Fruit fly (Drosophila melanogaster) whole organism, embryonic: ENCODE results near the gene Tace.

ENCODE experiments used
- Abd-B ChIP-seq: fragments of 200-800 bp; sonication (Bioruptor generic); optimal IDR thresholded peaks from 2 replicates; lab custom pipeline; 2018; ENCODE audit warnings: missing biosample characterization, mild to moderate bottlenecking, missing genetic modification characterization, moderate library complexity
- B-H2 ChIP-seq: fragments of 200-800 bp; sonication (Bioruptor generic); optimal IDR thresholded peaks from 2 replicates; lab custom pipeline; 2018; ENCODE audit warnings: missing biosample characterization, mild to moderate bottlenecking, missing genetic modification characterization
- CG10209 ChIP-seq: fragments of 200-800 bp; sonication (Bioruptor generic); optimal IDR thresholded peaks from 3 replicates; lab custom pipeline; 2017; ENCODE audit warnings: missing biosample characterization, mild to moderate bottlenecking, missing genetic modification characterization, missing genetic modification reagents
- CG11695 ChIP-seq: fragments of 200-800 bp; sonication (Bioruptor generic); IDR thresholded peaks from 3 replicates; pipeline ENCODE4 v1.3.6; 2022; ENCODE audit warnings: missing biosample characterization, missing genetic modification characterization
- CG11723 ChIP-seq: fragments of 200-800 bp; sonication (Bioruptor generic); optimal IDR thresholded peaks from 2 replicates; lab custom pipeline; 2017; ENCODE audit warnings: missing biosample characterization, mild to moderate bottlenecking, missing genetic modification characterization
- CG16863 ChIP-seq: fragments of 200-800 bp; sonication (Bioruptor generic); optimal IDR thresholded peaks from 3 replicates; lab custom pipeline; 2016; ENCODE audit warnings: missing biosample characterization, missing genetic modification characterization
- CG17912 ChIP-seq: fragments of 200-800 bp; sonication (Bioruptor generic); optimal IDR thresholded peaks from 2 replicates; lab custom pipeline; 2018; ENCODE audit warnings: missing biosample characterization, mild to moderate bottlenecking, missing genetic modification characterization
- CG1832 ChIP-seq: fragments of 200-800 bp; sonication (Bioruptor generic); optimal IDR thresholded peaks from 2 replicates; lab custom pipeline; 2017; ENCODE audit warnings: missing biosample characterization, mild to moderate bottlenecking, missing genetic modification characterization, inconsistent platforms
- CG18619 ChIP-seq: fragments of 200-800 bp; sonication (Bioruptor generic); optimal IDR thresholded peaks from 3 replicates; lab custom pipeline; 2017; ENCODE audit warnings: missing biosample characterization, mild to moderate bottlenecking, missing genetic modification characterization
- CG30403 ChIP-seq: fragments of 200-800 bp; sonication (Bioruptor generic); optimal IDR thresholded peaks from 3 replicates; lab custom pipeline; 2016; ENCODE audit warnings: missing biosample characterization, missing genetic modification characterization
- CG32532 ChIP-seq: fragments of 200-800 bp; sonication (Bioruptor generic); IDR thresholded peaks from 2 replicates; pipeline ENCODE4 v1.3.6; 2022; ENCODE audit warnings: missing biosample characterization, missing genetic modification characterization
- CG5180 ChIP-seq: fragments of 200-800 bp; sonication (Bioruptor generic); optimal IDR thresholded peaks from 3 replicates; lab custom pipeline; 2017; ENCODE audit warnings: missing biosample characterization, missing genetic modification characterization, mild to moderate bottlenecking, moderate library complexity, missing genetic modification reagents
- CG6254 ChIP-seq: fragments of 200-800 bp; sonication (Bioruptor generic); optimal IDR thresholded peaks from 3 replicates; lab custom pipeline; 2017; ENCODE audit warnings: mild to moderate bottlenecking, missing biosample characterization, missing genetic modification reagents, missing genetic modification characterization
- CG6654 ChIP-seq: fragments of 200-800 bp; sonication (Bioruptor generic); optimal IDR thresholded peaks from 2 replicates; lab custom pipeline; 2017; ENCODE audit warnings: missing biosample characterization, mild to moderate bottlenecking, missing genetic modification characterization
- CG7271 ChIP-seq: fragments of 200-800 bp; sonication (Bioruptor generic); optimal IDR thresholded peaks from 2 replicates; lab custom pipeline; 2018; ENCODE audit warnings: missing biosample characterization, mild to moderate bottlenecking, missing genetic modification characterization, moderate library complexity
- CG7357 ChIP-seq: fragments of 200-800 bp; sonication (Bioruptor generic); IDR thresholded peaks from 3 replicates; pipeline ENCODE4 v1.3.6; 2022; ENCODE audit warnings: missing biosample characterization, missing genetic modification characterization
- CG8281 ChIP-seq: fragments of 200-800 bp; sonication (Bioruptor generic); optimal IDR thresholded peaks from 2 replicates; lab custom pipeline; 2018; ENCODE audit warnings: missing biosample characterization, mild to moderate bottlenecking, missing genetic modification characterization, moderate library complexity
- CG8478 ChIP-seq: fragments of >200 bp; optimal IDR thresholded peaks from 2 replicates; lab custom pipeline; 2018
- CG9437 ChIP-seq: fragments of 200-800 bp; sonication (Bioruptor generic); optimal IDR thresholded peaks from 2 replicates; lab custom pipeline; 2018; ENCODE audit warnings: missing biosample characterization, mild to moderate bottlenecking, missing genetic modification characterization
- Chrac-16 ChIP-seq: fragments of 200-800 bp; sonication (Bioruptor generic); optimal IDR thresholded peaks from 3 replicates; lab custom pipeline; 2016; ENCODE audit warnings: missing biosample characterization, missing genetic modification characterization
- D19B ChIP-seq: fragments of 200-800 bp; sonication (Bioruptor generic); optimal IDR thresholded peaks from 2 replicates; lab custom pipeline; 2017; ENCODE audit warnings: missing biosample characterization, mild to moderate bottlenecking, missing genetic modification characterization
- Dfd ChIP-seq, 2 experiments: fragments of >200 bp; optimal IDR thresholded peaks; 2 replicates each; lab custom pipeline; 2017; ENCODE audit warnings: missing biosample characterization in 2 of 2, missing genetic modification characterization in 2 of 2
- E2f1 ChIP-seq: fragments of 200-800 bp; sonication (Bioruptor generic); IDR thresholded peaks from 2 replicates; pipeline ENCODE4 v1.3.6; 2022; ENCODE audit warnings: missing biosample characterization, missing genetic modification characterization
- GATAe ChIP-seq: fragments of 200-800 bp; sonication (Bioruptor generic); conservative IDR thresholded peaks from 2 replicates; pipeline ENCODE4 v1.3.6; 2022; ENCODE audit warnings: missing biosample characterization, missing genetic modification characterization
- HHEX ChIP-seq: fragments of 200-800 bp; sonication (Bioruptor generic); optimal IDR thresholded peaks from 3 replicates; lab custom pipeline; 2017; ENCODE audit warnings: missing biosample characterization, mild to moderate bottlenecking, missing genetic modification characterization, missing genetic modification reagents
- Hr78 ChIP-seq, 2 experiments: fragments of 200-800 bp in 1 of 2; fragments of >200 bp in 1 of 2; sonication (Bioruptor generic) in 1 of 2; optimal IDR thresholded peaks; 2 replicates each; lab custom pipeline; 2017 to 2019; ENCODE audit warnings: missing biosample characterization in 2 of 2, missing genetic modification characterization in 2 of 2, mild to moderate bottlenecking in 1 of 2, moderate library complexity in 1 of 2
- Opbp ChIP-seq: fragments of 200-800 bp; sonication (Bioruptor generic); IDR thresholded peaks from 3 replicates; pipeline ENCODE4 v1.3.6; 2022; ENCODE audit warnings: missing biosample characterization, missing genetic modification characterization; ENCODE audit not compliant: partially characterized antibody
- Pdp1 ChIP-seq, 2 experiments: fragments of 200-800 bp; sonication (Bioruptor generic); optimal IDR thresholded peaks; 3 replicates each; lab custom pipeline; 2016; ENCODE audit warnings: missing biosample characterization in 2 of 2, missing genetic modification characterization in 2 of 2, mild to moderate bottlenecking in 1 of 2, moderate library complexity in 1 of 2
- Stat92E ChIP-seq, 3 experiments: fragments of >200 bp in 2 of 3; fragments of 200-800 bp in 1 of 3; sonication (Bioruptor generic) in 1 of 3; optimal IDR thresholded peaks; 2 replicates each; lab custom pipeline; 2017 to 2019; ENCODE audit warnings: missing biosample characterization in 3 of 3, missing genetic modification characterization in 3 of 3, mild to moderate bottlenecking in 1 of 3, moderate library complexity in 1 of 3
- Taf1 ChIP-seq: fragments of 200-800 bp; sonication (Bioruptor generic); IDR thresholded peaks from 2 replicates; pipeline ENCODE4 v1.3.6; 2022; ENCODE audit warnings: missing biosample characterization, missing genetic modification characterization
- az2 ChIP-seq: fragments of 200-800 bp; sonication (Bioruptor generic); optimal IDR thresholded peaks from 3 replicates; lab custom pipeline; 2016; ENCODE audit warnings: missing biosample characterization, missing genetic modification characterization
- bowl ChIP-seq: fragments of 200-800 bp; sonication (Bioruptor generic); IDR thresholded peaks from 2 replicates; pipeline ENCODE4 v1.3.6; 2022; ENCODE audit warnings: missing biosample characterization, missing genetic modification characterization
- corto ChIP-seq: fragments of 200-800 bp; sonication (Bioruptor generic); optimal IDR thresholded peaks from 2 replicates; lab custom pipeline; 2016; ENCODE audit warnings: missing biosample characterization, mild to moderate bottlenecking, missing genetic modification characterization, moderate library complexity
- crp ChIP-seq, 2 experiments: fragments of 200-800 bp; sonication (Bioruptor generic); optimal IDR thresholded peaks; 2 replicates in 1 of 2; 3 replicates in 1 of 2; lab custom pipeline; 2017; ENCODE audit warnings: missing biosample characterization in 2 of 2, missing genetic modification characterization in 2 of 2, mild to moderate bottlenecking in 1 of 2, moderate library complexity in 1 of 2
- cwo ChIP-seq: fragments of 200-800 bp; sonication (Bioruptor generic); optimal IDR thresholded peaks from 3 replicates; lab custom pipeline; 2017; ENCODE audit warnings: missing biosample characterization, missing genetic modification characterization, mild to moderate bottlenecking, moderate library complexity, missing genetic modification reagents
- en ChIP-seq: fragments of 200-800 bp; sonication (Bioruptor generic); optimal IDR thresholded peaks from 2 replicates; lab custom pipeline; 2016; ENCODE audit warnings: missing biosample characterization, missing genetic modification characterization
- exex ChIP-seq: fragments of 200-800 bp; sonication (Bioruptor generic); optimal IDR thresholded peaks from 4 replicates; lab custom pipeline; 2018; ENCODE audit warnings: missing biosample characterization, mild to moderate bottlenecking, missing genetic modification characterization, moderate library complexity
- fru ChIP-seq: fragments of >200 bp; optimal IDR thresholded peaks from 2 replicates; lab custom pipeline; 2017
- ftz-f1 ChIP-seq: fragments of 200-800 bp; sonication (Bioruptor generic); optimal IDR thresholded peaks from 2 replicates; lab custom pipeline; 2016; ENCODE audit warnings: missing biosample characterization, missing genetic modification characterization
- grau ChIP-seq: fragments of 200-800 bp; optimal IDR thresholded peaks from 3 replicates; lab custom pipeline; 2019; ENCODE audit warnings: missing biosample characterization, mild to moderate bottlenecking, missing genetic modification characterization, moderate library complexity
- gt ChIP-seq: fragments of 200-800 bp; sonication (Bioruptor generic); IDR thresholded peaks from 2 replicates; pipeline ENCODE4 v1.3.6; 2022; ENCODE audit warnings: missing biosample characterization, missing genetic modification characterization
- jing ChIP-seq: fragments of 200-800 bp; sonication (Bioruptor generic); optimal IDR thresholded peaks from 2 replicates; lab custom pipeline; 2018; ENCODE audit warnings: missing biosample characterization, mild to moderate bottlenecking, missing genetic modification characterization
- lbe ChIP-seq: fragments of 200-800 bp; sonication (Bioruptor generic); optimal IDR thresholded peaks from 2 replicates; lab custom pipeline; 2016; ENCODE audit warnings: missing biosample characterization, mild to moderate bottlenecking, missing genetic modification characterization
- mirr ChIP-seq: fragments of 200-800 bp; sonication (Bioruptor generic); optimal IDR thresholded peaks from 3 replicates; lab custom pipeline; 2018; ENCODE audit warnings: missing biosample characterization, mild to moderate bottlenecking, missing genetic modification characterization
- pfk ChIP-seq: fragments of 200-800 bp; sonication (Bioruptor generic); optimal IDR thresholded peaks from 2 replicates; lab custom pipeline; 2018; ENCODE audit warnings: missing biosample characterization, mild to moderate bottlenecking, missing genetic modification characterization, moderate library complexity
- trem ChIP-seq: fragments of 200-800 bp; optimal IDR thresholded peaks from 3 replicates; lab custom pipeline; 2019; ENCODE audit warnings: missing biosample characterization, mild to moderate bottlenecking, missing genetic modification characterization, moderate library complexity
- tup ChIP-seq: fragments of 200-800 bp; sonication (Bioruptor generic); optimal IDR thresholded peaks from 2 replicates; lab custom pipeline; 2016; ENCODE audit warnings: missing biosample characterization, mild to moderate bottlenecking, missing genetic modification characterization, moderate library complexity
- unpg ChIP-seq: fragments of 200-800 bp; sonication (Bioruptor generic); optimal IDR thresholded peaks from 3 replicates; lab custom pipeline; 2018; ENCODE audit warnings: missing biosample characterization, mild to moderate bottlenecking, missing genetic modification characterization, moderate library complexity

Tace gene

DNA sequence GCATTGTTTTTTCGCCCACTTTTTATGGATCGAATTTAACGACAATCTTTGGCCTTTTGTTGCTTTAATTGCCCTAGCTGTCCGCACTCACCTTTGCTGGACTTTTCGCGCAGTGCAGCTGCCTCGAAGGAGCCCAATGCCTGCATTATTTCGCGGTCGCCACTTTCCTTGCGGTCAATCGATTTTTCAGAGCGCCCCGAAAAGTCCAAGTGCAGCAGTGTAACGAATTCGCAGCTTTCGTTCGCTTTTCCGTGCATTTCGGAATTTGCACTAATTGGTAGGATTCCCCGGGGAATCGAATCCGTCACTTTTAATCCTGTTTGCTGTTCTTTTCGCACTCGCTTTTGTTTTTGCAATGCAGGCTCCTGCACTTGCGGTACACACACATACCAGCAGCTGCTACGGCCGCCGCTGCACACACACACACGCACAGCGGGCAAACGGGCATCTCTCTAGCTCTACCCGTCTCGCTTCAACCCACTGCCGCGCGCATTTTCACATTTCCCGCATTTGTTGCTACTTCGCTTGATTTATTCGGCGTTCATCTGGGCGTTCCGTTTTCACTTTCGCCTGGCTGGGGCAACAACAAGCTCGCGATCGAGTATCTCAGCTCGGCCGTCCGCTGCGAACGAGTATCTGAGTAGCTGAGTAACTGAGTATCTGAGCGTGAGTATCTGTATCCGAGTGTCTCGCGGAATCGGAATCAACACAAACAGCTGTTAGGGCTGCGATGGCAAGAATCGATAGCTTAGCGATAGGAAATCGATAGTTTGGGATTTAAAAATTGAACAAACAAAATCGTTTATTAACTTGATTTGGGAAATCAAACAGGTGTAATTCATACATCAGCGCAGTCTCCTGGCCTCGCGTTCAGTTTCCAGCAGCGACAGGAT lies 21.5 kb downstream of the Tace start, which contains the start of gene Mgat2 (continued):
- peak; percentile 63 for TF ChIP-seq CG6254
- TF ChIP-seq D19B (GFP tag; lab: Kevin White, UChicago) = no peak
- peak; percentile 41 for TF ChIP-seq B-H2 (GFP tag; lab: Kevin White, UChicago)
- no peak for TF ChIP-seq ftz-f1 (GFP tag; lab: Kevin White, UChicago)
- TF ChIP-seq cwo (GFP tag; lab: Kevin White, UChicago) = no peak
- peak; percentile 49; the same call in 1 of the 2 replicates for TF ChIP-seq E2f1 (GFP tag; lab: Robert Waterston, UW)
- TF ChIP-seq GATAe (GFP tag; lab: Robert Waterston, UW) = no peak
- TF ChIP-seq bowl (GFP tag; lab: Robert Waterston, UW) = peak; percentile 53; the same call in 1 of the 2 replicates
- TF ChIP-seq CG5180 (GFP tag; lab: Kevin White, UChicago) = no peak
- peak; percentile 74 for TF ChIP-seq mirr (GFP tag; lab: Kevin White, UChicago)
- no peak for TF ChIP-seq Hr78 (GFP tag; optimal IDR thresholded peaks at IDR 0.05; lab: Kevin White, UChicago)
- TF ChIP-seq Dfd (GFP tag; optimal IDR thresholded peaks at IDR 0.05; lab: Kevin White, UChicago) = no peak
- no peak for TF ChIP-seq tup (GFP tag; lab: Kevin White, UChicago)
- TF ChIP-seq grau (tag; lab: Kevin White, UChicago) = peak; percentile 28
- peak in 1 of 2 experiments; percentile 18 for TF ChIP-seq Pdp1 (GFP tag; optimal IDR thresholded peaks at IDR 0.05; lab: Kevin White, UChicago)
- TF ChIP-seq unpg (GFP tag; lab: Kevin White, UChicago) = no peak
- peak; percentile 18 for TF ChIP-seq HHEX
- peak; percentile 83 for TF ChIP-seq pfk (GFP tag; lab: Kevin White, UChicago)
- TF ChIP-seq CG6654 = no peak
- TF ChIP-seq jing (GFP tag; lab: Kevin White, UChicago) = no peak
- peak; percentile 97 for TF ChIP-seq CG16863 (GFP tag; lab: Kevin White, UChicago)
- TF ChIP-seq CG32532 (GFP tag; lab: Robert Waterston, UW) = peak; percentile 21; the same call in 1 of the 2 replicates
- no peak for TF ChIP-seq az2 (GFP tag; lab: Kevin White, UChicago)
- no peak for TF ChIP-seq CG7357 (GFP tag; lab: Robert Waterston, UW)
- TF ChIP-seq en (GFP tag; lab: Kevin White, UChicago) = no peak
- no peak for TF ChIP-seq Chrac-16 (GFP tag; lab: Kevin White, UChicago)
- no peak for TF ChIP-seq CG17912 (GFP tag; lab: Kevin White, UChicago)
- peak; percentile 73 to 96 for TF ChIP-seq crp (GFP tag; optimal IDR thresholded peaks at IDR 0.05; lab: Kevin White, UChicago)
- peak; percentile 33; the same call in 1 of the 2 replicates for TF ChIP-seq gt
- no peak for TF ChIP-seq corto (GFP tag; lab: Kevin White, UChicago)
- TF ChIP-seq CG8281 (tag; lab: Kevin White, UChicago) = no peak
- TF ChIP-seq Opbp (GFP tag; lab: Robert Waterston, UW) = peak; percentile 81
- peak; percentile 13 for TF ChIP-seq CG7271
- TF ChIP-seq exex (tag; lab: Kevin White, UChicago) = no peak
- no peak for TF ChIP-seq trem (tag; lab: Kevin White, UChicago)
- no peak for TF ChIP-seq CG18619
- peak; percentile 30; the same call in 1 of the 3 replicates for TF ChIP-seq CG11695
- TF ChIP-seq Stat92E (GFP tag; optimal IDR thresholded peaks at IDR 0.05; lab: Kevin White, UChicago) = peak in 1 of 3 experiments; percentile 88
- no peak for TF ChIP-seq CG9437 (GFP tag; lab: Kevin White, UChicago)
- no peak for TF ChIP-seq CG10209 (GFP tag; lab: Kevin White, UChicago)
- TF ChIP-seq fru (lab: Kevin White, UChicago) = no peak
- TF ChIP-seq Abd-B (GFP tag; lab: Kevin White, UChicago) = no peak
- TF ChIP-seq CG11723 (GFP tag; lab: Kevin White, UChicago) = peak; percentile 16
- peak; percentile 58 for TF ChIP-seq CG8478
- TF ChIP-seq lbe = peak; percentile 34
- peak; percentile 76 for TF ChIP-seq CG1832 (GFP tag; lab: Kevin White, UChicago)
- no peak for TF ChIP-seq Taf1
- no peak for TF ChIP-seq CG30403 (GFP tag; lab: Kevin White, UChicago)
